Fruit fly (Drosophila melanogaster) whole organism, embryonic: ENCODE results near the gene Ctr9.

Source experiments
- Adf1 ChIP-seq: fragments of 200-800 bp; sonication (Bioruptor generic); IDR thresholded peaks from 2 replicates; pipeline ENCODE4 v1.3.6; 2022; ENCODE audit warnings: missing biosample characterization, missing genetic modification characterization
- Atf3 ChIP-seq: fragments of 200-800 bp; sonication (Bioruptor generic); optimal IDR thresholded peaks from 3 replicates; lab custom pipeline; 2016; ENCODE audit warnings: missing biosample characterization, missing genetic modification characterization
- BtbVII ChIP-seq: fragments of 200-800 bp; sonication (Bioruptor generic); optimal IDR thresholded peaks from 3 replicates; lab custom pipeline; 2017; ENCODE audit warnings: missing biosample characterization, mild to moderate bottlenecking, missing genetic modification characterization
- CG10654 ChIP-seq: fragments of 200-800 bp; sonication (Bioruptor generic); optimal IDR thresholded peaks from 2 replicates; lab custom pipeline; 2016; ENCODE audit warnings: missing biosample characterization, missing genetic modification characterization
- CG11504 ChIP-seq: fragments of 200-800 bp; sonication (Bioruptor generic); optimal IDR thresholded peaks from 3 replicates; lab custom pipeline; 2019; ENCODE audit warnings: missing biosample characterization, mild to moderate bottlenecking, missing genetic modification characterization, moderate library complexity
- CG12071 ChIP-seq: fragments of 200-800 bp; sonication (Bioruptor generic); optimal IDR thresholded peaks from 3 replicates; lab custom pipeline; 2018; ENCODE audit warnings: missing biosample characterization, mild to moderate bottlenecking, missing genetic modification characterization
- CG12236 ChIP-seq: fragments of 200-800 bp; sonication (Bioruptor generic); optimal IDR thresholded peaks from 2 replicates; lab custom pipeline; 2016; ENCODE audit warnings: missing biosample characterization, missing genetic modification characterization
- CG13424 ChIP-seq: fragments of 200-800 bp; sonication (Bioruptor generic); optimal IDR thresholded peaks from 2 replicates; lab custom pipeline; 2019; ENCODE audit warnings: missing biosample characterization, mild to moderate bottlenecking, missing genetic modification characterization, moderate library complexity
- CG16863 ChIP-seq: fragments of 200-800 bp; sonication (Bioruptor generic); optimal IDR thresholded peaks from 3 replicates; lab custom pipeline; 2016; ENCODE audit warnings: missing biosample characterization, missing genetic modification characterization
- CG17385 ChIP-seq: fragments of 200-800 bp; sonication (Bioruptor generic); optimal IDR thresholded peaks from 3 replicates; lab custom pipeline; 2018; ENCODE audit warnings: missing biosample characterization, mild to moderate bottlenecking, missing genetic modification characterization
- CG17612 ChIP-seq: fragments of 200-800 bp; sonication (Bioruptor generic); IDR thresholded peaks from 2 replicates; pipeline ENCODE4 v1.3.6; 2022; ENCODE audit warnings: missing biosample characterization, missing genetic modification characterization
- CG18262 ChIP-seq: fragments of 200-800 bp; optimal IDR thresholded peaks from 3 replicates; lab custom pipeline; 2019; ENCODE audit warnings: missing biosample characterization, mild to moderate bottlenecking, missing genetic modification characterization, moderate library complexity
- CG32532 ChIP-seq: fragments of 200-800 bp; sonication (Bioruptor generic); IDR thresholded peaks from 2 replicates; pipeline ENCODE4 v1.3.6; 2022; ENCODE audit warnings: missing biosample characterization, missing genetic modification characterization
- CG32772 ChIP-seq: fragments of 200-800 bp; sonication (Bioruptor generic); IDR thresholded peaks from 2 replicates; pipeline ENCODE4 v1.3.6; 2022; ENCODE audit warnings: missing biosample characterization, missing genetic modification characterization
- CG3281 ChIP-seq: fragments of 200-800 bp; sonication (Bioruptor generic); optimal IDR thresholded peaks from 3 replicates; lab custom pipeline; 2017; ENCODE audit warnings: missing biosample characterization, mild to moderate bottlenecking, missing genetic modification characterization
- CG34224 ChIP-seq: fragments of 200-800 bp; sonication (Bioruptor generic); IDR thresholded peaks from 3 replicates; pipeline ENCODE4 v1.3.6; 2022; ENCODE audit warnings: missing biosample characterization, missing genetic modification characterization; ENCODE audit not compliant: partially characterized antibody
- CG34422 ChIP-seq: fragments of 200-800 bp; sonication (Bioruptor generic); IDR thresholded peaks from 3 replicates; pipeline ENCODE4 v1.3.6; 2022; ENCODE audit warnings: missing biosample characterization, missing genetic modification characterization
- CG42726 ChIP-seq: fragments of 200-800 bp; sonication (Bioruptor generic); IDR thresholded peaks from 2 replicates; pipeline ENCODE4 v1.3.6; 2022; ENCODE audit warnings: missing biosample characterization, missing genetic modification characterization; ENCODE audit not compliant: partially characterized antibody
- CG7271 ChIP-seq: fragments of 200-800 bp; sonication (Bioruptor generic); optimal IDR thresholded peaks from 2 replicates; lab custom pipeline; 2018; ENCODE audit warnings: missing biosample characterization, mild to moderate bottlenecking, missing genetic modification characterization, moderate library complexity
- CG7786 ChIP-seq: fragments of 200-800 bp; sonication (Bioruptor generic); optimal IDR thresholded peaks from 2 replicates; lab custom pipeline; 2016; ENCODE audit warnings: missing biosample characterization, missing genetic modification characterization
- CG9609 ChIP-seq: fragments of 200-800 bp; sonication (Bioruptor generic); optimal IDR thresholded peaks from 3 replicates; lab custom pipeline; 2016; ENCODE audit warnings: missing biosample characterization, missing genetic modification characterization
- CTCF ChIP-seq: fragments of 200-800 bp; sonication (Bioruptor generic); optimal IDR thresholded peaks from 2 replicates; lab custom pipeline; 2017; ENCODE audit warnings: missing biosample characterization, mild to moderate bottlenecking, missing genetic modification characterization, moderate library complexity
- CrebB ChIP-seq: fragments of 200-800 bp; sonication (Bioruptor generic); optimal IDR thresholded peaks from 3 replicates; lab custom pipeline; 2018; ENCODE audit warnings: missing biosample characterization, mild to moderate bottlenecking, missing genetic modification characterization
- Dll ChIP-seq: fragments of 200-800 bp; sonication (Bioruptor generic); IDR thresholded peaks from 4 replicates; pipeline ENCODE4 v1.3.6; 2022; ENCODE audit warnings: missing biosample characterization, missing genetic modification characterization; ENCODE audit not compliant: partially characterized antibody
- Fer1 ChIP-seq: fragments of 200-800 bp; sonication (Bioruptor generic); optimal IDR thresholded peaks from 2 replicates; lab custom pipeline; 2017; ENCODE audit warnings: missing biosample characterization, mild to moderate bottlenecking, missing genetic modification characterization
- Hmr ChIP-seq: fragments of 200-800 bp; sonication (Bioruptor generic); optimal IDR thresholded peaks from 3 replicates; lab custom pipeline; 2017; ENCODE audit warnings: mild to moderate bottlenecking, missing biosample characterization, missing genetic modification reagents, missing genetic modification characterization
- Med ChIP-seq: fragments of 200-800 bp; sonication (Bioruptor generic); peaks from one replicate; lab custom pipeline; 2016; ENCODE audit warnings: missing biosample characterization, missing genetic modification characterization, mild to moderate bottlenecking, inconsistent platforms, moderate library complexity
- NC2α ChIP-seq: fragments of 200-800 bp; sonication (Bioruptor generic); optimal IDR thresholded peaks from 2 replicates; lab custom pipeline; 2016; ENCODE audit warnings: missing biosample characterization, missing genetic modification characterization
- Optix ChIP-seq: fragments of 200-800 bp; sonication (Bioruptor generic); IDR thresholded peaks from 3 replicates; pipeline ENCODE4 v1.3.6; 2022; ENCODE audit warnings: missing biosample characterization, missing genetic modification characterization
- Ssrp ChIP-seq: fragments of 200-800 bp; sonication (Bioruptor generic); optimal IDR thresholded peaks from 2 replicates; lab custom pipeline; 2018; ENCODE audit warnings: missing biosample characterization, mild to moderate bottlenecking, missing genetic modification characterization, moderate library complexity
- TFAM ChIP-seq: fragments of 200-800 bp; sonication (Bioruptor generic); optimal IDR thresholded peaks from 2 replicates; lab custom pipeline; 2017; ENCODE audit warnings: missing biosample characterization, missing genetic modification characterization, inconsistent platforms
- ap ChIP-seq: fragments of 200-800 bp; sonication (Bioruptor generic); IDR thresholded peaks from 2 replicates; pipeline ENCODE4 v1.3.6; 2022; ENCODE audit warnings: missing biosample characterization, missing genetic modification characterization
- ash1 ChIP-seq: fragments of 200-800 bp; sonication (Bioruptor generic); optimal IDR thresholded peaks from 2 replicates; lab custom pipeline; 2018; ENCODE audit warnings: missing biosample characterization, mild to moderate bottlenecking, missing genetic modification characterization
- bab2 ChIP-seq: fragments of 200-800 bp; sonication (Bioruptor generic); optimal IDR thresholded peaks from 2 replicates; lab custom pipeline; 2016; ENCODE audit warnings: missing biosample characterization, missing genetic modification characterization
- chm ChIP-seq: fragments of 200-800 bp; sonication (Bioruptor generic); IDR thresholded peaks from 2 replicates; pipeline ENCODE4 v1.3.6; 2022; ENCODE audit warnings: missing biosample characterization, missing genetic modification characterization
- da ChIP-seq: fragments of 200-800 bp; sonication (Bioruptor generic); optimal IDR thresholded peaks from 2 replicates; lab custom pipeline; 2016; ENCODE audit warnings: missing biosample characterization, missing genetic modification characterization
- dati ChIP-seq: fragments of 200-800 bp; sonication (Bioruptor generic); IDR thresholded peaks from 2 replicates; pipeline ENCODE4 v1.3.6; 2022; ENCODE audit warnings: missing biosample characterization, missing genetic modification characterization
- dm ChIP-seq: fragments of 200-800 bp; sonication (Bioruptor generic); optimal IDR thresholded peaks from 3 replicates; lab custom pipeline; 2016; ENCODE audit warnings: missing biosample characterization, missing genetic modification characterization
- dmrt99B ChIP-seq: fragments of 200-800 bp; sonication (Bioruptor generic); optimal IDR thresholded peaks from 2 replicates; lab custom pipeline; 2018; ENCODE audit warnings: missing biosample characterization, mild to moderate bottlenecking, missing genetic modification characterization, moderate library complexity
- fd3F ChIP-seq: fragments of 200-800 bp; sonication (Bioruptor generic); optimal IDR thresholded peaks from 2 replicates; lab custom pipeline; 2018; ENCODE audit warnings: missing biosample characterization, mild to moderate bottlenecking, missing genetic modification characterization, moderate library complexity
- fd96Cb ChIP-seq: fragments of 200-800 bp; sonication (Bioruptor generic); optimal IDR thresholded peaks from 2 replicates; lab custom pipeline; 2018; ENCODE audit warnings: missing biosample characterization, mild to moderate bottlenecking, missing genetic modification characterization, moderate library complexity
- insv ChIP-seq, 2 experiments: fragments of 200-800 bp; sonication (Bioruptor generic); optimal IDR thresholded peaks; 3 replicates each; lab custom pipeline; 2016 to 2018; ENCODE audit warnings: missing biosample characterization in 2 of 2, missing genetic modification characterization in 2 of 2
- jumu ChIP-seq: fragments of 200-800 bp; sonication (Bioruptor generic); optimal IDR thresholded peaks from 3 replicates; lab custom pipeline; 2016; ENCODE audit warnings: missing biosample characterization, missing genetic modification characterization
- ken ChIP-seq: fragments of 200-800 bp; sonication (Bioruptor generic); IDR thresholded peaks from 3 replicates; pipeline ENCODE4 v1.3.6; 2022; ENCODE audit warnings: missing biosample characterization, missing genetic modification characterization
- klu ChIP-seq: fragments of 200-800 bp; sonication (Bioruptor generic); IDR thresholded peaks from 2 replicates; pipeline ENCODE4 v1.3.6; 2022; ENCODE audit warnings: missing biosample characterization, missing genetic modification characterization
- mirr ChIP-seq: fragments of 200-800 bp; sonication (Bioruptor generic); optimal IDR thresholded peaks from 3 replicates; lab custom pipeline; 2018; ENCODE audit warnings: missing biosample characterization, mild to moderate bottlenecking, missing genetic modification characterization
- nerfin-1 ChIP-seq: fragments of 200-800 bp; sonication (Bioruptor generic); optimal IDR thresholded peaks from 3 replicates; lab custom pipeline; 2019; ENCODE audit warnings: missing biosample characterization, mild to moderate bottlenecking, missing genetic modification characterization, moderate library complexity
- p53 ChIP-seq: fragments of 200-800 bp; sonication (Bioruptor generic); optimal IDR thresholded peaks from 2 replicates; lab custom pipeline; 2016; ENCODE audit warnings: missing biosample characterization, missing genetic modification characterization
- row ChIP-seq: fragments of 200-800 bp; sonication (Bioruptor generic); IDR thresholded peaks from 3 replicates; pipeline ENCODE4 v1.3.6; 2022; ENCODE audit warnings: missing biosample characterization, missing genetic modification characterization
- sim ChIP-seq: fragments of 200-800 bp; sonication (Bioruptor generic); IDR thresholded peaks from 2 replicates; pipeline ENCODE4 v1.3.6; 2022; ENCODE audit warnings: missing biosample characterization, missing genetic modification characterization
- sr ChIP-seq: fragments of 200-800 bp; sonication (Bioruptor generic); IDR thresholded peaks from 3 replicates; pipeline ENCODE4 v1.3.6; 2022; ENCODE audit warnings: missing biosample characterization, missing genetic modification characterization
- tin ChIP-seq: fragments of 200-800 bp; sonication (Bioruptor generic); optimal IDR thresholded peaks from 3 replicates; lab custom pipeline; 2016; ENCODE audit warnings: missing biosample characterization, missing genetic modification characterization
- zen2 ChIP-seq: fragments of 200-800 bp; sonication (Bioruptor generic); IDR thresholded peaks from 3 replicates; pipeline ENCODE4 v1.3.6; 2022; ENCODE audit warnings: missing biosample characterization, missing genetic modification characterization; ENCODE audit not compliant: partially characterized antibody

The Ctr9 gene

dm6 chr3L:1295693-1296092, 11.3 kb upstream of the Ctr9 start, which contains the start of gene Rabex-5 (continued):
- TF ChIP-seq row (GFP tag; lab: Robert Waterston, UW), result peak; percentile 88
- TF ChIP-seq dati (GFP tag; lab: Robert Waterston, UW), result no peak
- no peak for TF ChIP-seq dm (GFP tag; lab: Kevin White, UChicago)
- no peak for TF ChIP-seq ash1 (GFP tag; lab: Kevin White, UChicago)
- no peak for TF ChIP-seq CTCF (GFP tag; lab: Kevin White, UChicago)
- TF ChIP-seq CG34224 (GFP tag; lab: Robert Waterston, UW), result peak; percentile 78
- TF ChIP-seq CG11504 (tag; lab: Kevin White, UChicago), result no peak
- TF ChIP-seq BtbVII (GFP tag; lab: Kevin White, UChicago), result no peak
- TF ChIP-seq ken (GFP tag; lab: Robert Waterston, UW), result no peak
- no peak for TF ChIP-seq Ssrp
- TF ChIP-seq TFAM (GFP tag; lab: Kevin White, UChicago), result no peak
- TF ChIP-seq dmrt99B, result no peak
- TF ChIP-seq nerfin-1 (tag; lab: Kevin White, UChicago), result peak; percentile 52
- TF ChIP-seq CG12236 (GFP tag; lab: Kevin White, UChicago), result no peak
- TF ChIP-seq CG17385, result no peak
- no peak for TF ChIP-seq CG12071 (GFP tag; lab: Kevin White, UChicago)
- TF ChIP-seq bab2, result no peak
- peak; percentile 31 for TF ChIP-seq CG10654 (GFP tag; lab: Kevin White, UChicago)
- TF ChIP-seq CG34422 (GFP tag; lab: Robert Waterston, UW), result no peak; the same call in 2 of the 3 replicates
- TF ChIP-seq tin, result peak; percentile 48
- TF ChIP-seq fd96Cb (tag; lab: Kevin White, UChicago), result no peak
- peak; percentile 69 for TF ChIP-seq Hmr (GFP tag; lab: Kevin White, UChicago)
- no peak for TF ChIP-seq insv (GFP tag; optimal IDR thresholded peaks at IDR 0.05; lab: Kevin White, UChicago)
- peak; percentile 19 for TF ChIP-seq CG18262
- TF ChIP-seq fd3F (GFP tag; lab: Kevin White, UChicago), result no peak
- no peak for TF ChIP-seq Adf1
- no peak for TF ChIP-seq Optix (GFP tag; lab: Robert Waterston, UW)
- no peak for TF ChIP-seq klu (GFP tag; lab: Robert Waterston, UW)
- TF ChIP-seq CG7786, result peak; percentile 36
- no peak for TF ChIP-seq sim
- TF ChIP-seq CG32772 (GFP tag; lab: Robert Waterston, UW), result no peak
- TF ChIP-seq CG32532 (GFP tag; lab: Robert Waterston, UW), result no peak
- peak; percentile 81 for TF ChIP-seq Dll (GFP tag; lab: Robert Waterston, UW)
- no peak for TF ChIP-seq CG9609 (GFP tag; lab: Kevin White, UChicago)
- peak; percentile 39; the same call in 1 of the 3 replicates for TF ChIP-seq zen2
- TF ChIP-seq mirr (GFP tag; lab: Kevin White, UChicago), result no peak
- peak; percentile 8 for TF ChIP-seq NC2α (GFP tag; lab: Kevin White, UChicago)
- peak; percentile 18 for TF ChIP-seq CrebB (tag; lab: Kevin White, UChicago)
- no peak for TF ChIP-seq ap (GFP tag; lab: Robert Waterston, UW)
- no peak for TF ChIP-seq da (GFP tag; lab: Kevin White, UChicago)
- peak; percentile 68 for TF ChIP-seq p53 (GFP tag; lab: Kevin White, UChicago)
- peak; percentile 37 for TF ChIP-seq CG13424 (tag; lab: Kevin White, UChicago)
- no peak for TF ChIP-seq Atf3 (GFP tag; lab: Kevin White, UChicago)
- peak; percentile 87 for TF ChIP-seq CG42726 (GFP tag; lab: Robert Waterston, UW)
- no peak for TF ChIP-seq CG16863 (GFP tag; lab: Kevin White, UChicago)
- no peak for TF ChIP-seq sr (GFP tag; lab: Robert Waterston, UW)
- no peak for TF ChIP-seq CG7271 (tag; lab: Kevin White, UChicago)
- TF ChIP-seq Fer1 (GFP tag; lab: Kevin White, UChicago), result no peak
- no peak for TF ChIP-seq jumu (GFP tag; lab: Kevin White, UChicago)
- TF ChIP-seq CG17612, result no peak
- no peak for TF ChIP-seq CG3281 (GFP tag; lab: Kevin White, UChicago)
- TF ChIP-seq Med (GFP tag; lab: Kevin White, UChicago), result peak; percentile 85
- no peak; the same call in 1 of the 2 replicates for TF ChIP-seq chm (GFP tag; lab: Robert Waterston, UW)
